Worm (Caenorhabditis elegans): ENCODE results near the gene nlp-52.

DNA sequence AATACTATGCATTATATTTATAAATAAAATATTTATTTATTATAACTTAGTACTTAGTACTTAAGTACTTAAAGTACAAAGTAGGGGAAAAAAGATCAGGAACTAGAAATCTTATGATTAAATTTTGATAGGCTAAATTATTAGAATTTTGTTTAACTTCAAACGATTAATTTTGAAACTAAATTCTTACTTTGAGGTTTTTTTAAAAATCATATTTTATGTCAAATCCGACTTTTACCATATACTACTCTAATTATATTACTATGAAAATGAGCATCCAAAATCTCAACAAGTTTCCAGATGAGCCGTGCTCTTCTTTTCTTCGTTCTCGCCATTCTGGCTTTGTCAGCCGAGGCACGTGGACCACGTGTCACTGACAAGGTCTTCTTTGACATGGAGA, 11.5 kb downstream of the nlp-52 start, which contains the start of gene cyn-6:
- TF ChIP-seq ama-1 (optimal IDR thresholded peaks at IDR 0.05), result no peak
- TF ChIP-seq hmg-4 (GFP tag; optimal IDR thresholded peaks at IDR 0.05), result no peak
